Fruit fly (Drosophila melanogaster): ENCODE measurements around the gene Ho.

Ho gene

DNA sequence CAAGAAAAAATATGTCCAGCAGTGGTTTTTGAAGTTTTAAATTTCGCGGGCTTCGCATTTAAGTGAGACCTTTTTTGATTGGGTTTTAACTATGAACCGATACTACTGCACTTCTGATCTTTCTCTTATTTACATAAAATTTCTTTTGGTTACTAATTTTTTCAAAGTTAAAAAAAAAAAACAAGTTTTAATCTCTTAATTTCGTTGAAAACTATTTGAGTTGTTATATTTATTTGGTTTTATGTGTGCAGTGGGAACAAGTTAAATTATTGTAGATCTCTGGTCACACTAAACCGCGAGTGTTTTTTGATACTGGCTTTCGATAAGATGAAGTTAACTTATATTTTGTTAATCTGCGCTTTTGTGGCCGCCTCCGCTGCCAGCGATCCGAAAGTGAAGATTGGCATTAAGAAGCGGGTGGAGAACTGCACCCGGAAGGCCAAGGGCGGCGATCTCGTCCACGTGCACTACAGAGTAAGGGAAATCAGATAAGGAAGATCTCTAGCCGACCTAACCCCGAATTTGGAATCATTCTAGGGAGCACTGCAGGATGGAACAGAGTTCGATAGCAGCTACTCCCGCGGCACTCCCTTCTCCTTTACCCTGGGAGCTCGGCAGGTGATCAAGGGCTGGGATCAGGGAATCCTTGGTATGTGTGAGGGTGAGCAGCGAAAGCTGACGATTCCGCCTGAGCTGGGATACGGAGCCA lies 5.4 kb upstream of the Ho start, which contains the start of gene CG14715 (continued):
- TF ChIP-seq CG9437 (GFP tag; optimal IDR thresholded peaks at IDR 0.05) (no peak), CG9876 (GFP tag; optimal IDR thresholded peaks at IDR 0.05) (no peak), CG8281 (tag; optimal IDR thresholded peaks at IDR 0.05) (no peak), ato (GFP tag; IDR thresholded peaks at IDR 0.05; ENCODE audit: partially characterized antibody) (no peak), sr (GFP tag; IDR thresholded peaks at IDR 0.05) (no peak), stc (GFP tag; IDR thresholded peaks at IDR 0.05) (no peak), ara (GFP tag; IDR thresholded peaks at IDR 0.05) (no peak), CG13287 (GFP tag; IDR thresholded peaks at IDR 0.05; ENCODE audit: partially characterized antibody) (peak; percentile 72), TFAM (GFP tag; optimal IDR thresholded peaks at IDR 0.05) (no peak), CG8478 (optimal IDR thresholded peaks at IDR 0.05) (no peak), ftz-f1 (GFP tag; optimal IDR thresholded peaks at IDR 0.05) (no peak), zen (tag; optimal IDR thresholded peaks at IDR 0.05) (peak; percentile 18), CG16815 (GFP tag; optimal IDR thresholded peaks at IDR 0.05) (no peak), mirr (GFP tag; optimal IDR thresholded peaks at IDR 0.05) (no peak), CG4617 (GFP tag; optimal IDR thresholded peaks at IDR 0.05; ENCODE audit: borderline replicate concordance) (peak; percentile 68), CG6254 (GFP tag; optimal IDR thresholded peaks at IDR 0.05) (no peak), gcm2 (GFP tag; optimal IDR thresholded peaks at IDR 0.05) (no peak), CG16779 (GFP tag; IDR thresholded peaks at IDR 0.05) (no peak), Atf-2 (GFP tag; optimal IDR thresholded peaks at IDR 0.05) (no peak), CoRest (tag; optimal IDR thresholded peaks at IDR 0.05) (peak; percentile 60), CG1602 (GFP tag; optimal IDR thresholded peaks at IDR 0.05) (peak; percentile 33), onecut (GFP tag; IDR thresholded peaks at IDR 0.05) (no peak), CG16813 (GFP tag; IDR thresholded peaks at IDR 0.05; ENCODE audit: partially characterized antibody) (peak; percentile 58), CG6175 (GFP tag; IDR thresholded peaks at IDR 0.05) (no peak), CG10366 (GFP tag; IDR thresholded peaks at IDR 0.05) (no peak), wdn (GFP tag; IDR thresholded peaks at IDR 0.05) (no peak), Lpt (GFP tag; optimal IDR thresholded peaks at IDR 0.05) (no peak), fru (optimal IDR thresholded peaks at IDR 0.05) (no peak), Xrp1 (GFP tag; IDR thresholded peaks at IDR 0.05) (peak; percentile 56; the same call in 1 of the 2 replicates), CG5245 (GFP tag; optimal IDR thresholded peaks at IDR 0.05) (no peak), CG42726 (GFP tag; IDR thresholded peaks at IDR 0.05; ENCODE audit: partially characterized antibody) (no peak), vnd (GFP tag; IDR thresholded peaks at IDR 0.05; ENCODE audit: partially characterized antibody) (no peak), CG1024 (GFP tag; IDR thresholded peaks at IDR 0.05) (no peak), CG17912 (GFP tag; optimal IDR thresholded peaks at IDR 0.05) (no peak), CG4360 (GFP tag; IDR thresholded peaks at IDR 0.05) (no peak), Med (GFP tag) (peak; percentile 55), grau (tag; optimal IDR thresholded peaks at IDR 0.05) (peak; percentile 21), sisA (GFP tag; IDR thresholded peaks at IDR 0.05) (peak; percentile 49), CG12942 (GFP tag; optimal IDR thresholded peaks at IDR 0.05) (peak; percentile 25), CG8944 (GFP tag; optimal IDR thresholded peaks at IDR 0.05) (peak; percentile 35), CG33213 (GFP tag; optimal IDR thresholded peaks at IDR 0.05) (peak; percentile 64), Atf3 (GFP tag; optimal IDR thresholded peaks at IDR 0.05) (peak; percentile 38), ase (GFP tag; IDR thresholded peaks at IDR 0.05) (no peak), CG17385 (GFP tag; optimal IDR thresholded peaks at IDR 0.05) (peak; percentile 16), CG7357 (GFP tag; IDR thresholded peaks at IDR 0.05) (peak; percentile 98), Jarid2 (GFP tag; optimal IDR thresholded peaks at IDR 0.05) (no peak), gem (tag; optimal IDR thresholded peaks at IDR 0.05) (peak; percentile 72), org-1 (GFP tag; optimal IDR thresholded peaks at IDR 0.05) (no peak), pho (GFP tag; optimal IDR thresholded peaks at IDR 0.05) (peak; percentile 51), CG10959 (GFP tag; IDR thresholded peaks at IDR 0.05) (no peak), dpn (GFP tag; optimal IDR thresholded peaks at IDR 0.05) (peak; percentile 42 to 52), cad (GFP tag; optimal IDR thresholded peaks at IDR 0.05) (no peak)
